Worm (Caenorhabditis elegans): ENCODE data around the gene taf-8.

taf-8 gene

ce11 chrII:9703601-9704000 is 34.5 kb downstream of the taf-8 start, which contains the start of gene mop-25.2:
Gene mop-25.2, minus strand, starts transcription at chrII:9703701.
- TF ChIP-seq aly-1 (tag; optimal IDR thresholded peaks at IDR 0.05), result no peak
- TF ChIP-seq ceh-36 (tag; optimal IDR thresholded peaks at IDR 0.05), result no peak
- no peak for TF ChIP-seq hmbx-1 (tag; optimal IDR thresholded peaks at IDR 0.05)
- TF ChIP-seq scrt-1 (GFP tag; IDR thresholded peaks at IDR 0.05), result no peak
- no peak for TF ChIP-seq tra-4 (tag; optimal IDR thresholded peaks at IDR 0.05)
- TF ChIP-seq ceh-13 (GFP tag; optimal IDR thresholded peaks at IDR 0.05), result no peak
- TF ChIP-seq B0310.2 (tag; optimal IDR thresholded peaks at IDR 0.05), result no peak
- no peak for TF ChIP-seq pes-1 (GFP tag; IDR thresholded peaks at IDR 0.05)
- TF ChIP-seq F13C5.2 (tag; optimal IDR thresholded peaks at IDR 0.05), result no peak
- no peak for TF ChIP-seq hnd-1 (tag; optimal IDR thresholded peaks at IDR 0.05)
- TF ChIP-seq tbx-37 (GFP tag; conservative IDR thresholded peaks at IDR 0.05), result no peak
- no peak for TF ChIP-seq tbx-11 (GFP tag; IDR thresholded peaks at IDR 0.05)
- TF ChIP-seq hmg-4 (GFP tag; optimal IDR thresholded peaks at IDR 0.05), result no peak
- no peak for TF ChIP-seq flt-1 (GFP tag; IDR thresholded peaks at IDR 0.05)
- no peak for TF ChIP-seq ets-7 (tag; optimal IDR thresholded peaks at IDR 0.05)

DNA sequence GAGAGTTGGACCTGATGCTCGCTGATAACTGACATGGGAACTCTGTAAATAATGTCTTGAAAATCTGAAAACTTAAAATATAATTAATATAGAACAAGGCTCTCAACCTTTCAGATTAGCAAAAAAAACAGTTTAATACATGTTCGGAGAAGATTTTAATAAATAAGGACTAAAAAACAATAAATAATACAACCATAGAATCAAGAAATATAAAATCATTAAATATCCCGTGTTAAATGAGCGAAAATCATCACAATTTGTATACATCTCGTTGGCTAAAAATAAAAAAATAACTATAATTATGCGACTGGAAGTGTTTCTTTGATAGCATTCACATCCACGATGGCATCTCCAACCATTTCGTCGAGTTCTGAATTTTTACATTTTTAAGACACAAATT is 35.6 kb downstream of the taf-8 start, which contains the start of gene Y53C12A.10:
Gene Y53C12A.10 (minus strand): TSS at position 101 of the 400 bp plus-strand sequence.
- TF ChIP-seq scrt-1 (GFP tag; IDR thresholded peaks at IDR 0.05) (no peak), hmbx-1 (tag; optimal IDR thresholded peaks at IDR 0.05) (no peak), ceh-13 (GFP tag; optimal IDR thresholded peaks at IDR 0.05) (no peak), pes-1 (GFP tag; IDR thresholded peaks at IDR 0.05) (no peak), hnd-1 (tag; optimal IDR thresholded peaks at IDR 0.05) (no peak), tbx-37 (GFP tag; conservative IDR thresholded peaks at IDR 0.05) (no peak), F13C5.2 (tag; optimal IDR thresholded peaks at IDR 0.05) (no peak), tra-4 (tag; optimal IDR thresholded peaks at IDR 0.05) (no peak), ets-7 (tag; optimal IDR thresholded peaks at IDR 0.05) (no peak), tbx-11 (GFP tag; IDR thresholded peaks at IDR 0.05) (no peak), ama-1 (optimal IDR thresholded peaks at IDR 0.05) (no peak), ceh-36 (tag; optimal IDR thresholded peaks at IDR 0.05) (no peak)

DNA sequence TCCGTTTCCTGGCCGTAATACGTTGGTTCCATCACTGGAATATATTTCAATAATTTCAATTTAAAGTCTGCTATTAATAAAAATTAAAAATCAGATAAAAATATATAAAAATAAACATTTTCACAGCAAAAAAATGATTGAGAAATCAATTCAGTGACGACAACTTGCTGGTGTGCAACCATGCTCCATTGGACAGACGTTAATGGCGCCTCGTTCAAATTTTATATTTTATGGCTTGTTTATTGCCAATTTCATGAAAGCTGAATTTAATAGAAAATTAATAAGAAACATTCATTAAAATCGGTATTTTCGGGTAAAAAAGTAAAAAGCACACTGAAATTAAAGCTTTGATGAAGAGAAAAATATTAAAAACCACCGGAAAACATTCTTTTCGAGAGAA is 37.1 kb downstream of the taf-8 start, which contains the start of gene Y53C12A.3:
Gene Y53C12A.3 (minus strand): TSS at position 34 of the 400 bp plus-strand sequence.
- no peak for TF ChIP-seq tbx-37 (GFP tag; conservative IDR thresholded peaks at IDR 0.05)
- TF ChIP-seq F13C5.2 (tag; optimal IDR thresholded peaks at IDR 0.05), result peak; percentile 16

DNA sequence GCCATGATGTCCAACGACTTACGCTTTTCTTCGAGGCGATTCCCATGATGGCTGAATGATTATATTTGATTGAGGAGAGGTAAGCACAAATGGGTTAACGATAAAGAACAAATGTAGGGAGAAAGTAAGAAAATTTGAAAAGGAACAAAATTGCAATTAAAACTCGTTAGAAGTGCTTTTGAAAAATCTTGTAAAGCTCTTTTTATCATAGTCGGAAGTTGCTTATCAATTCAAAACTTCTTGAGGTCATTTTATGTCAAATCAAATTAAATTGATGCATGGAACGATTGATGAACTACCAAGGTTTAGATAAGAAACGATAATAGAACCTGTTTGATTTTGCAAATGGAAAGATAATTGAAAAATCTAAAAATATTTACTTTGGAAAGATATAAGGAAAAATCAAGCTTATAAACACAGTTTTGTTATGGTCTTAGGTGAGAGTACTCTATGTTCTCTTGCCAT is 39.7 kb downstream of the taf-8 start, which contains the start of gene glt-5:
Gene glt-5 (minus strand): TSS at position 51 of the 465 bp plus-strand sequence.
- TF ChIP-seq ceh-36 (tag; optimal IDR thresholded peaks at IDR 0.05), result no peak
- TF ChIP-seq aly-1 (tag; optimal IDR thresholded peaks at IDR 0.05), result no peak
- TF ChIP-seq sea-1 (GFP tag; conservative IDR thresholded peaks at IDR 0.05), result no peak
- TF ChIP-seq tbx-11 (GFP tag; IDR thresholded peaks at IDR 0.05), result no peak
- TF ChIP-seq tra-4 (tag; optimal IDR thresholded peaks at IDR 0.05), result no peak

DNA sequence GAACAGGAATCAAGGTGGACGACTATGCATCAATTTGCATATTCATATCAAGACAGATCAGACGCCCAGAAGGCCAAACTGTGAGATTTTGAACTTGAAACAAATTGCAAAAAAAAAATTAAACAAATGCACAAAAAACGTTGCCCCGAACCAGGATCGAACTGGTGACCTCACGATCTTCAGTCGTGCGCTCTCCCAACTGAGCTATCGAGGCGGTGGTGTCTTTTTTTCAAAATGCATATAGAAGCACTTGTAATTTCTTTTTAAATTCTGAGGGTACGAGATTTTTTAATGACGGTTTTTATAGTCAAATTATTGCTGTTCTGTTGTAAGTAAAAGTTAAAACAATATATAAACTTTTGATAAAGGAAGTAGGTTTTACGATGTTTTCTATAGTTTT is 44.0 kb downstream of the taf-8 start:
- TF ChIP-seq scrt-1 (GFP tag; IDR thresholded peaks at IDR 0.05) (0 out of 2 replicates have a peak, but pooled peaks have one; percentile 27), sea-1 (GFP tag; conservative IDR thresholded peaks at IDR 0.05) (0 out of 2 replicates have a peak, but pooled peaks have one; percentile 28), hmg-4 (GFP tag; optimal IDR thresholded peaks at IDR 0.05) (no peak), ama-1 (optimal IDR thresholded peaks at IDR 0.05) (no peak), F13C5.2 (tag; optimal IDR thresholded peaks at IDR 0.05) (no peak)

- TF ChIP-seq hmg-4 (GFP tag; optimal IDR thresholded peaks at IDR 0.05) (peak; percentile 40), F13C5.2 (tag; optimal IDR thresholded peaks at IDR 0.05) (peak; percentile 74), hnd-1 (tag; optimal IDR thresholded peaks at IDR 0.05) (no peak), tbx-37 (GFP tag; conservative IDR thresholded peaks at IDR 0.05) (peak; percentile 7; the same call in 1 of the 2 replicates), ceh-36 (tag; optimal IDR thresholded peaks at IDR 0.05) (no peak)
Measured at ce11 chrII:9716417-9717039, 47.4 kb downstream of the taf-8 start, which contains the start of gene wee-1.3. Gene wee-1.3, minus strand, starts transcription at chrII:9716467.

DNA sequence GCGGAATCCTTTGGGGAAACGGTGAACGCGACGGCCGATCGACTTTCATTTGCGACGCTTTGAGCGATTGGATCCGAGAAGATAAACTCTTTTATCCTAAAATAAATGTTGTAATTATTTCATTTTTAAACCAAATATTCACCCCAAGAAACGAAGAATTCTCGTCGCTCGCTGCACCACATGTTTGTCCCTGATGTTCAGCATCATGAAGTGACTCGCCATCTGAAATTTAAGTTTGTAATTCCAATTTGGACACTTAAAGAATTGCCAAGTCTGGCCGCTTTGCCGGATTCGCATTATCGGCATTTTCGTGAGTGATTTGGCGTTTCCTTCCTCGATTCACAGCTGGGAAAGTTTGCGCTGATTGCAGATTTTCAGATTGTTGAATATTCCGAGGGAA is 48.8 kb downstream of the taf-8 start, which contains the start of gene Y53C12A.6:
Gene Y53C12A.6 (minus strand): TSS at position 101 of the 400 bp plus-strand sequence.
- no peak for TF ChIP-seq pes-1 (GFP tag; IDR thresholded peaks at IDR 0.05)
- TF ChIP-seq aly-1 (tag; optimal IDR thresholded peaks at IDR 0.05), result no peak
- TF ChIP-seq F13C5.2 (tag; optimal IDR thresholded peaks at IDR 0.05), result no peak
- TF ChIP-seq flt-1 (GFP tag; IDR thresholded peaks at IDR 0.05), result no peak
- no peak for TF ChIP-seq scrt-1 (GFP tag; IDR thresholded peaks at IDR 0.05)
- TF ChIP-seq ceh-13 (GFP tag; optimal IDR thresholded peaks at IDR 0.05), result no peak
- no peak for TF ChIP-seq ama-1 (optimal IDR thresholded peaks at IDR 0.05)
- no peak for TF ChIP-seq B0310.2 (tag; optimal IDR thresholded peaks at IDR 0.05)
- TF ChIP-seq tbx-37 (GFP tag; conservative IDR thresholded peaks at IDR 0.05), result no peak
- no peak for TF ChIP-seq tbx-11 (GFP tag; IDR thresholded peaks at IDR 0.05)
- TF ChIP-seq sea-1 (GFP tag; conservative IDR thresholded peaks at IDR 0.05), result no peak
- no peak for TF ChIP-seq ets-7 (tag; optimal IDR thresholded peaks at IDR 0.05)
- no peak for TF ChIP-seq hmbx-1 (tag; optimal IDR thresholded peaks at IDR 0.05)
- no peak for TF ChIP-seq tra-4 (tag; optimal IDR thresholded peaks at IDR 0.05)
- TF ChIP-seq ceh-36 (tag; optimal IDR thresholded peaks at IDR 0.05), result no peak
- TF ChIP-seq hnd-1 (tag; optimal IDR thresholded peaks at IDR 0.05), result no peak
- TF ChIP-seq hmg-4 (GFP tag; optimal IDR thresholded peaks at IDR 0.05), result no peak
